Fruit fly (Drosophila melanogaster) whole organism: ENCODE data around the gene chic.

ENCODE experiments used
- Dll ChIP-seq: fragments of >200 bp; optimal IDR thresholded peaks from 2 replicates; lab custom pipeline; 2017
- psq ChIP-seq: fragments of >200 bp; optimal IDR thresholded peaks from 2 replicates; lab custom pipeline; 2017

- no peak for TF ChIP-seq psq
- no peak for TF ChIP-seq Dll (lab: Kevin White, UChicago)
Measured at dm6 chr2L:5958581-5959177, 22.1 kb downstream of the chic start, which contains the start of gene Vm26Ac.
